Worm (Caenorhabditis elegans): ENCODE results near the gene pqn-54.

ce11 chrV:1442042-1442441 lies 22.7 kb upstream of the pqn-54 start, which contains the start of gene cnc-11:
- TF ChIP-seq efl-1 (GFP tag; optimal IDR thresholded peaks at IDR 0.05), result no peak
- no peak for TF ChIP-seq mel-28 (tag; optimal IDR thresholded peaks at IDR 0.05; ENCODE audit: borderline replicate concordance)
- no peak for TF ChIP-seq unc-62 (GFP tag; optimal IDR thresholded peaks at IDR 0.05)
- no peak for TF ChIP-seq nhr-80 (tag; optimal IDR thresholded peaks at IDR 0.05)
- TF ChIP-seq nhr-27 (tag; optimal IDR thresholded peaks at IDR 0.05), result no peak
- TF ChIP-seq pha-4 (tag; optimal IDR thresholded peaks at IDR 0.05), result no peak
- no peak for TF ChIP-seq nfya-1 (tag; optimal IDR thresholded peaks at IDR 0.05; ENCODE audit: borderline replicate concordance, insufficient read depth)
- TF ChIP-seq bed-2 (GFP tag; IDR thresholded peaks at IDR 0.05), result no peak
- TF ChIP-seq snpc-3.4 (tag; optimal IDR thresholded peaks at IDR 0.05), result no peak
- TF ChIP-seq snpc-1.3 (tag; optimal IDR thresholded peaks at IDR 0.05; ENCODE audit: insufficient read depth), result no peak
- TF ChIP-seq D2030.7 (GFP tag; IDR thresholded peaks at IDR 0.05), result no peak
- no peak for TF ChIP-seq lin-35 (GFP tag; optimal IDR thresholded peaks at IDR 0.05)
- no peak for TF ChIP-seq F33H1.4 (GFP tag; IDR thresholded peaks at IDR 0.05)
- TF ChIP-seq madf-3 (GFP tag; IDR thresholded peaks at IDR 0.05), result no peak
